Fruit fly (Drosophila melanogaster): ENCODE measurements around the gene slpr.

dm6 chrX:8178989-8179388 lies 2.0 kb upstream of the slpr start:
- TF ChIP-seq gl (tag; optimal IDR thresholded peaks at IDR 0.05): no peak
- no peak for TF ChIP-seq CG8159 (tag; optimal IDR thresholded peaks at IDR 0.05)
- TF ChIP-seq Pif1B (GFP tag; optimal IDR thresholded peaks at IDR 0.05): no peak
